Fruit fly (Drosophila melanogaster) whole organism, prepupa: Measurements from ENCODE around the gene Dpy-30L1.
A peak's percentile ranks its signal among the peaks of the same experiment; 100 is the strongest.

Experiments used
- CG10631 ChIP-seq: fragments of 200-800 bp; sonication (Bioruptor generic); optimal IDR thresholded peaks from 2 replicates; lab custom pipeline; 2016; ENCODE audit warnings: missing biosample characterization, missing genetic modification characterization
- CG11902 ChIP-seq: fragments of 200-800 bp; sonication (Bioruptor generic); optimal IDR thresholded peaks from 3 replicates; lab custom pipeline; 2016; ENCODE audit warnings: missing biosample characterization, missing genetic modification characterization
- CG16779 ChIP-seq: fragments of 200-800 bp; sonication (Bioruptor generic); optimal IDR thresholded peaks from 3 replicates; lab custom pipeline; 2017; ENCODE audit warnings: missing biosample characterization, mild to moderate bottlenecking, missing genetic modification characterization
- CG3032 ChIP-seq: fragments of 200-800 bp; optimal IDR thresholded peaks from 2 replicates; lab custom pipeline; 2019; ENCODE audit warnings: missing biosample characterization, mild to moderate bottlenecking, missing genetic modification characterization, moderate library complexity
- CG31627 ChIP-seq: fragments of 200-800 bp; sonication (Bioruptor generic); optimal IDR thresholded peaks from 3 replicates; lab custom pipeline; 2016; ENCODE audit warnings: missing biosample characterization, missing genetic modification characterization
- CG32006 ChIP-seq: fragments of 200-800 bp; sonication (Bioruptor generic); optimal IDR thresholded peaks from 3 replicates; lab custom pipeline; 2017; ENCODE audit warnings: missing biosample characterization, mild to moderate bottlenecking, missing genetic modification characterization
- CG34406 ChIP-seq: fragments of 200-800 bp; sonication (Bioruptor generic); optimal IDR thresholded peaks from 3 replicates; lab custom pipeline; 2016; ENCODE audit warnings: missing biosample characterization, missing genetic modification characterization
- CG3919 ChIP-seq: fragments of 200-800 bp; sonication (Bioruptor generic); optimal IDR thresholded peaks from 3 replicates; lab custom pipeline; 2016; ENCODE audit warnings: missing biosample characterization, missing genetic modification characterization
- CG4318 ChIP-seq: fragments of 200-800 bp; sonication (Bioruptor generic); optimal IDR thresholded peaks from 3 replicates; lab custom pipeline; 2017; ENCODE audit warnings: missing biosample characterization, mild to moderate bottlenecking, missing genetic modification characterization
- CG6163 ChIP-seq: fragments of 200-800 bp; sonication (Bioruptor generic); IDR thresholded peaks from 3 replicates; pipeline ENCODE4 v1.3.6; 2022; ENCODE audit warnings: missing biosample characterization, missing genetic modification characterization
- CG6276 ChIP-seq: fragments of 200-800 bp; sonication (Bioruptor generic); optimal IDR thresholded peaks from 2 replicates; lab custom pipeline; 2017; ENCODE audit warnings: missing biosample characterization, mild to moderate bottlenecking, missing genetic modification characterization
- CG6808 ChIP-seq: fragments of 200-800 bp; sonication (Bioruptor generic); optimal IDR thresholded peaks from 3 replicates; lab custom pipeline; 2017; ENCODE audit warnings: missing biosample characterization, missing genetic modification characterization, mild to moderate bottlenecking, moderate library complexity, missing genetic modification reagents
- CG6854 ChIP-seq: fragments of 200-800 bp; sonication (Bioruptor generic); optimal IDR thresholded peaks from 2 replicates; lab custom pipeline; 2017; ENCODE audit warnings: missing biosample characterization, mild to moderate bottlenecking, missing genetic modification characterization
- CG8119 ChIP-seq: fragments of 200-800 bp; sonication (Bioruptor generic); IDR thresholded peaks from 3 replicates; pipeline ENCODE4 v1.3.6; 2022; ENCODE audit warnings: missing biosample characterization, missing genetic modification characterization
- CG8319 ChIP-seq: fragments of 200-800 bp; sonication (Bioruptor generic); optimal IDR thresholded peaks from 3 replicates; lab custom pipeline; 2016; ENCODE audit warnings: missing biosample characterization, missing genetic modification characterization
- CG9139 ChIP-seq: fragments of 200-800 bp; sonication (Bioruptor generic); optimal IDR thresholded peaks from 3 replicates; lab custom pipeline; 2017; ENCODE audit warnings: missing biosample characterization, mild to moderate bottlenecking, missing genetic modification characterization
- Eip78C ChIP-seq: fragments of 200-800 bp; sonication (Bioruptor generic); peaks from one replicate; lab custom pipeline; 2016; ENCODE audit warnings: missing biosample characterization, missing genetic modification characterization
- Eip93F ChIP-seq: fragments of 200-800 bp; sonication (Bioruptor generic); optimal IDR thresholded peaks from 2 replicates; lab custom pipeline; 2016; ENCODE audit warnings: missing biosample characterization, mild to moderate bottlenecking, missing genetic modification characterization
- Ets21C ChIP-seq: fragments of 200-800 bp; sonication (Bioruptor generic); optimal IDR thresholded peaks from 3 replicates; lab custom pipeline; 2016; ENCODE audit warnings: missing biosample characterization, missing genetic modification characterization
- Gug ChIP-seq: fragments of 200-800 bp; sonication (Bioruptor generic); IDR thresholded peaks from 2 replicates; pipeline ENCODE4 v1.3.6; 2022; ENCODE audit warnings: missing biosample characterization, missing genetic modification characterization
- Hr38 ChIP-seq: sonication (Bioruptor generic); optimal IDR thresholded peaks from 2 replicates; lab custom pipeline; 2016; ENCODE audit warnings: missing biosample characterization, missing genetic modification characterization
- Lpt ChIP-seq: fragments of 200-800 bp; sonication (Bioruptor generic); optimal IDR thresholded peaks from 3 replicates; lab custom pipeline; 2016; ENCODE audit warnings: missing biosample characterization, missing genetic modification characterization
- Smox ChIP-seq: fragments of 200-800 bp; sonication (Bioruptor generic); optimal IDR thresholded peaks from 3 replicates; lab custom pipeline; 2016; ENCODE audit warnings: missing biosample characterization, missing genetic modification characterization
- Sox14 ChIP-seq: fragments of 200-800 bp; sonication (Bioruptor generic); optimal IDR thresholded peaks from 3 replicates; lab custom pipeline; 2016; ENCODE audit warnings: missing biosample characterization, missing genetic modification characterization
- Sox15 ChIP-seq: fragments of 200-800 bp; sonication (Bioruptor generic); optimal IDR thresholded peaks from 3 replicates; lab custom pipeline; 2016; ENCODE audit warnings: missing biosample characterization, missing genetic modification characterization
- achi ChIP-seq: fragments of 200-800 bp; sonication (Bioruptor generic); optimal IDR thresholded peaks from 3 replicates; lab custom pipeline; 2016; ENCODE audit warnings: missing biosample characterization, missing genetic modification characterization
- dsx ChIP-seq: fragments of 200-800 bp; optimal IDR thresholded peaks from 3 replicates; lab custom pipeline; 2019; ENCODE audit warnings: missing biosample characterization, mild to moderate bottlenecking, missing genetic modification characterization, moderate library complexity; ENCODE audit not compliant: poor library complexity, severe bottlenecking
- fd59A ChIP-seq: fragments of 200-800 bp; sonication (Bioruptor generic); optimal IDR thresholded peaks from 2 replicates; lab custom pipeline; 2017; ENCODE audit warnings: missing biosample characterization, mild to moderate bottlenecking, missing genetic modification characterization, missing genetic modification reagents
- fkh ChIP-seq: fragments of 200-800 bp; sonication (Bioruptor generic); optimal IDR thresholded peaks from 3 replicates; lab custom pipeline; 2017; ENCODE audit warnings: missing biosample characterization, mild to moderate bottlenecking, missing genetic modification characterization, moderate library complexity
- net ChIP-seq: fragments of 200-800 bp; sonication (Bioruptor generic); optimal IDR thresholded peaks from 3 replicates; lab custom pipeline; 2016; ENCODE audit warnings: missing biosample characterization, missing genetic modification characterization
- pdm3 ChIP-seq: fragments of 200-800 bp; sonication (Bioruptor generic); optimal IDR thresholded peaks from 3 replicates; lab custom pipeline; 2016; ENCODE audit warnings: missing biosample characterization, missing genetic modification characterization
- salr ChIP-seq, 2 experiments: fragments of 200-800 bp; sonication (Bioruptor generic); optimal IDR thresholded peaks; 3 replicates each; lab custom pipeline; 2016 to 2018; ENCODE audit warnings: missing biosample characterization in 2 of 2, missing genetic modification characterization in 2 of 2, mild to moderate bottlenecking in 1 of 2
- ss ChIP-seq, 2 experiments: fragments of 200-800 bp; sonication (Bioruptor generic); optimal IDR thresholded peaks; 2 replicates in 1 of 2; 3 replicates in 1 of 2; lab custom pipeline; 2017 to 2018; ENCODE audit warnings: mild to moderate bottlenecking in 2 of 2, missing biosample characterization in 2 of 2, missing genetic modification characterization in 2 of 2, moderate library complexity in 1 of 2
- svp ChIP-seq: fragments of 200-800 bp; sonication (Bioruptor generic); peaks from one replicate; lab custom pipeline; 2016; ENCODE audit warnings: missing biosample characterization, missing genetic modification characterization

The Dpy-30L1 gene

dm6 chr2L:10751879-10752620 is 19.6 kb downstream of the Dpy-30L1 start (continued):
- TF ChIP-seq ss (GFP tag; optimal IDR thresholded peaks at IDR 0.05; lab: Kevin White, UChicago): no peak
- peak; percentile 36 for TF ChIP-seq achi
- TF ChIP-seq pdm3 (GFP tag; lab: Kevin White, UChicago): peak; percentile 15
- TF ChIP-seq CG10631 (GFP tag; lab: Kevin White, UChicago): peak; percentile 20
- TF ChIP-seq Sox14 (GFP tag; lab: Kevin White, UChicago): peak; percentile 9
- TF ChIP-seq Lpt (GFP tag; lab: Kevin White, UChicago): peak; percentile 58
- peak; percentile 29 for TF ChIP-seq CG3919 (GFP tag; lab: Kevin White, UChicago)
- peak; percentile 8 for TF ChIP-seq CG3032
- no peak for TF ChIP-seq dsx (GFP tag; lab: Kevin White, UChicago)
- TF ChIP-seq CG6854 (GFP tag; lab: Kevin White, UChicago): no peak
- peak; percentile 29 for TF ChIP-seq net (GFP tag; lab: Kevin White, UChicago)
- peak in 1 of 2 experiments; percentile 55 for TF ChIP-seq salr (GFP tag; optimal IDR thresholded peaks at IDR 0.05; lab: Kevin White, UChicago)
- TF ChIP-seq Sox15 (GFP tag; lab: Kevin White, UChicago): no peak

dm6 chr2L:10752668-10753067 is 20.2 kb downstream of the Dpy-30L1 start:
- TF ChIP-seq svp (GFP tag; lab: Kevin White, UChicago): peak; percentile 91
- TF ChIP-seq Eip78C: peak; percentile 33
- TF ChIP-seq CG32006 (GFP tag; lab: Kevin White, UChicago): peak; percentile 10
- TF ChIP-seq CG6276 (GFP tag; lab: Kevin White, UChicago): peak; percentile 21
- TF ChIP-seq fd59A (GFP tag; lab: Kevin White, UChicago): no peak

dm6 chr2L:10753618-10754017 is 21.2 kb downstream of the Dpy-30L1 start:
- no peak for TF ChIP-seq Eip78C
- no peak for TF ChIP-seq CG32006 (GFP tag; lab: Kevin White, UChicago)
- no peak for TF ChIP-seq CG8319 (GFP tag; lab: Kevin White, UChicago)
- TF ChIP-seq Smox (GFP tag; lab: Kevin White, UChicago): no peak
- TF ChIP-seq CG4318: no peak
- TF ChIP-seq CG6163 (GFP tag; lab: Robert Waterston, UW): no peak
- no peak for TF ChIP-seq Hr38 (GFP tag; lab: Kevin White, UChicago)
- TF ChIP-seq fkh (GFP tag; lab: Kevin White, UChicago): no peak
- TF ChIP-seq CG6808: no peak
- no peak for TF ChIP-seq salr (GFP tag; optimal IDR thresholded peaks at IDR 0.05; lab: Kevin White, UChicago)
- no peak for TF ChIP-seq CG34406
- TF ChIP-seq CG31627: no peak
- TF ChIP-seq CG8119: no peak
- TF ChIP-seq CG16779 (tag; lab: Kevin White, UChicago): no peak
- TF ChIP-seq Gug: no peak
- no peak for TF ChIP-seq CG3032
- TF ChIP-seq Ets21C (GFP tag; lab: Kevin White, UChicago): no peak
- no peak for TF ChIP-seq CG11902 (GFP tag; lab: Kevin White, UChicago)
- TF ChIP-seq, all 60 proteins: peak for 0

dm6 chr2L:10754599-10754998 is 22.1 kb downstream of the Dpy-30L1 start:
- no peak for TF ChIP-seq CG32006 (GFP tag; lab: Kevin White, UChicago)
- TF ChIP-seq CG9139: no peak
- no peak for TF ChIP-seq Eip93F (GFP tag; lab: Kevin White, UChicago)
- peak; percentile 84 for TF ChIP-seq fkh (GFP tag; lab: Kevin White, UChicago)
- TF ChIP-seq svp (GFP tag; lab: Kevin White, UChicago): peak; percentile 16
- no peak for TF ChIP-seq dsx (GFP tag; lab: Kevin White, UChicago)
